Worm (Caenorhabditis elegans): ENCODE results near the gene F01D5.8.
"Not testable (repeated sequence)": the region's sequence is repeated elsewhere in the genome, so short reads cannot be mapped to it uniquely, and the experiment has no call there.

The F01D5.8 gene

ce11 chrII:13984551-13984950 lies 26.0 kb upstream of the F01D5.8 start, which contains the start of gene sre-47:
Gene sre-47, minus strand, starts transcription at chrII:13984651.
- TF ChIP-seq hmg-4 (GFP tag; optimal IDR thresholded peaks at IDR 0.05) = no peak
- TF ChIP-seq ceh-36 (tag; optimal IDR thresholded peaks at IDR 0.05) = no peak
- no peak for TF ChIP-seq hnd-1 (tag; optimal IDR thresholded peaks at IDR 0.05)
- no peak for TF ChIP-seq sea-1 (GFP tag; conservative IDR thresholded peaks at IDR 0.05)
- TF ChIP-seq ama-1 (optimal IDR thresholded peaks at IDR 0.05) = no peak
- no peak for TF ChIP-seq pes-1 (GFP tag; IDR thresholded peaks at IDR 0.05)
- TF ChIP-seq tbx-37 (GFP tag; conservative IDR thresholded peaks at IDR 0.05) = no peak
- no peak for TF ChIP-seq B0310.2 (tag; optimal IDR thresholded peaks at IDR 0.05)
- no peak for TF ChIP-seq ets-7 (tag; optimal IDR thresholded peaks at IDR 0.05)

DNA sequence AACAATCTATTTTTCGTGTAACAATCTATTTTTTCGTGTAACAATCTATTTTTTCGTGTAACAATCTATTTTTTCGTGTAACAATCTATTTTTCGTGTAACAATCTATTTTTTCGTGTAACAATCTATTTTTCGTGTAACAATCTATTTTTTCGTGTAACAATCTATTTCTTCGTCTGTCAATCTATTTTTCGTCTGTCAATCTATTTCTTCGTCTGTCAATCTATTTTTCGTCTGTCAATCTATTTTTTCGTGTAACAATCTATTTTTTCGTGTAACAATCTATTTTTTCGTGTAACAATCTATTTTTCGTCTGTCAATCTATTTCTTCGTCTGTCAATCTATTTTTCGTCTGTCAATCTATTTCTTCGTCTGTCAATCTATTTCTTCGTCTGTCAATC lies 24.4 kb upstream of the F01D5.8 start:
- TF ChIP-seq hmbx-1 (tag; optimal IDR thresholded peaks at IDR 0.05) = peak; percentile 54

DNA sequence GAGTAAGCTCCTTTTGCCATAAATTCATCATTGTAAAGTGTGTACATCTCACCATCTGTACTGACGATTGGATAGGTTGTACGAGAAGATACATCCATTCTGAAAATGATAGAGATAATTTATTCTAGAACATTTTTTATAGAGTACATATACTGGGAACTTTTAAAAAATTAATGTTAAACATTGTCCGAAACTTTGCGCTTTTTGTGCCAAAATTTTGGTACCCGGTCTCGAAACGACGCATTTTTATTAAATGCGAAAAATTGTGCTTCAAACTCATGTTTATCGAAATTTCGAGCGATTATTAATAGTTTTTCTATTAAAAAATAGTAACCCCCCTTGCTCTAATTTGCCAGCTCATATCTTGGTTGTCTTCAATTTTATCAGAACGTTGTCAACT lies 18.8 kb upstream of the F01D5.8 start, which contains the start of gene Y39G8B.5:
Gene Y39G8B.5 (minus strand): TSS at position 101 of the 400 bp plus-strand sequence.
- no peak for TF ChIP-seq tbx-37 (GFP tag; conservative IDR thresholded peaks at IDR 0.05)
- no peak for TF ChIP-seq pes-1 (GFP tag; IDR thresholded peaks at IDR 0.05)

ce11 chrII:13994934-13995333 lies 15.6 kb upstream of the F01D5.8 start, which contains the start of gene Y39G8B.7:
Gene Y39G8B.7, minus strand, starts transcription at chrII:13995034.
- TF ChIP-seq hmg-4 (GFP tag; optimal IDR thresholded peaks at IDR 0.05) = no peak
- no peak for TF ChIP-seq tbx-11 (GFP tag; IDR thresholded peaks at IDR 0.05)
- TF ChIP-seq flt-1 (GFP tag; IDR thresholded peaks at IDR 0.05) = no peak
- no peak for TF ChIP-seq ama-1 (optimal IDR thresholded peaks at IDR 0.05)
- no peak for TF ChIP-seq F13C5.2 (tag; optimal IDR thresholded peaks at IDR 0.05)
- TF ChIP-seq aly-1 (tag; optimal IDR thresholded peaks at IDR 0.05) = no peak
- no peak for TF ChIP-seq tbx-37 (GFP tag; conservative IDR thresholded peaks at IDR 0.05)
- no peak for TF ChIP-seq hmbx-1 (tag; optimal IDR thresholded peaks at IDR 0.05)
- TF ChIP-seq hnd-1 (tag; optimal IDR thresholded peaks at IDR 0.05) = no peak

ce11 chrII:13997477-13997876 lies 13.0 kb upstream of the F01D5.8 start, which contains the start of gene F01D5.1:
Gene F01D5.1, minus strand, starts transcription at chrII:13997581.
- no peak for TF ChIP-seq pes-1 (GFP tag; IDR thresholded peaks at IDR 0.05)
- TF ChIP-seq tra-4 (tag; optimal IDR thresholded peaks at IDR 0.05) = no peak
- no peak for TF ChIP-seq flt-1 (GFP tag; IDR thresholded peaks at IDR 0.05)
- no peak for TF ChIP-seq F13C5.2 (tag; optimal IDR thresholded peaks at IDR 0.05)
- TF ChIP-seq hmbx-1 (tag; optimal IDR thresholded peaks at IDR 0.05) = no peak
- no peak for TF ChIP-seq tbx-37 (GFP tag; conservative IDR thresholded peaks at IDR 0.05)
- TF ChIP-seq aly-1 (tag; optimal IDR thresholded peaks at IDR 0.05) = no peak
- no peak for TF ChIP-seq hmg-4 (GFP tag; optimal IDR thresholded peaks at IDR 0.05)
- TF ChIP-seq B0310.2 (tag; optimal IDR thresholded peaks at IDR 0.05) = no peak
- TF ChIP-seq ceh-36 (tag; optimal IDR thresholded peaks at IDR 0.05) = no peak
- no peak for TF ChIP-seq scrt-1 (GFP tag; IDR thresholded peaks at IDR 0.05)
- no peak for TF ChIP-seq sea-1 (GFP tag; conservative IDR thresholded peaks at IDR 0.05)
- TF ChIP-seq ets-7 (tag; optimal IDR thresholded peaks at IDR 0.05) = no peak
- TF ChIP-seq tbx-11 (GFP tag; IDR thresholded peaks at IDR 0.05) = no peak
- TF ChIP-seq ama-1 (optimal IDR thresholded peaks at IDR 0.05) = no peak
- TF ChIP-seq ceh-13 (GFP tag; optimal IDR thresholded peaks at IDR 0.05) = no peak
- TF ChIP-seq hnd-1 (tag; optimal IDR thresholded peaks at IDR 0.05) = no peak

- TF ChIP-seq hnd-1 (tag; optimal IDR thresholded peaks at IDR 0.05) (no peak), aly-1 (tag; optimal IDR thresholded peaks at IDR 0.05) (no peak), B0310.2 (tag; optimal IDR thresholded peaks at IDR 0.05) (no peak), sea-1 (GFP tag; conservative IDR thresholded peaks at IDR 0.05) (no peak), tbx-11 (GFP tag; IDR thresholded peaks at IDR 0.05) (no peak), F13C5.2 (tag; optimal IDR thresholded peaks at IDR 0.05) (no peak), scrt-1 (GFP tag; IDR thresholded peaks at IDR 0.05) (no peak), flt-1 (GFP tag; IDR thresholded peaks at IDR 0.05) (no peak), hmbx-1 (tag; optimal IDR thresholded peaks at IDR 0.05) (no peak), ama-1 (optimal IDR thresholded peaks at IDR 0.05) (no peak), ceh-13 (GFP tag; optimal IDR thresholded peaks at IDR 0.05) (no peak), ets-7 (tag; optimal IDR thresholded peaks at IDR 0.05) (no peak), tra-4 (tag; optimal IDR thresholded peaks at IDR 0.05) (no peak), pes-1 (GFP tag; IDR thresholded peaks at IDR 0.05) (no peak), tbx-37 (GFP tag; conservative IDR thresholded peaks at IDR 0.05) (no peak), ceh-36 (tag; optimal IDR thresholded peaks at IDR 0.05) (no peak), hmg-4 (GFP tag; optimal IDR thresholded peaks at IDR 0.05) (no peak)
Measured at ce11 chrII:13997989-13998388, 12.5 kb upstream of the F01D5.8 start.

DNA sequence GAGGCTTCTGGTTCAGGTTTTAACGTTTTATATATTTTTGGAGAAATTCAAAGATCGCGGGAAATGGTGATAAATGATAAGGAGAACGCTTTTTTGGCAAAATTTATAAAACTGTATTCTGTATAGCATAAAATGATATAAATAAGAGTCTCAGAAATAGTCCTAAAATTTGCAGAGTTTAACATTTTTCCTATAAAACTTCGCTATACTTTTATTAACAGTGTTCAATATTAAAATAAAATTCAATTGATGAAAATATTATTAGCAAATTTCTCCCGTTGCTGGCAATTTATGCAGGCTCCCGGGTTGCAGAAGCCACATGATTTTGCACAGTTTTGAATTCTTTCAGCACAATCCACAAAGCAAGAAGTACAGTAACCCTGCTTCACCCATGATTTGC lies 11.5 kb upstream of the F01D5.8 start, which contains the start of gene F01D5.2:
Gene F01D5.2 (minus strand): TSS at position 101 of the 400 bp plus-strand sequence.
- TF ChIP-seq sea-1 (GFP tag; conservative IDR thresholded peaks at IDR 0.05) (no peak), ets-7 (tag; optimal IDR thresholded peaks at IDR 0.05) (no peak), tbx-11 (GFP tag; IDR thresholded peaks at IDR 0.05) (no peak), flt-1 (GFP tag; IDR thresholded peaks at IDR 0.05) (no peak), F13C5.2 (tag; optimal IDR thresholded peaks at IDR 0.05) (no peak), ama-1 (optimal IDR thresholded peaks at IDR 0.05) (no peak), B0310.2 (tag; optimal IDR thresholded peaks at IDR 0.05) (no peak), hmg-4 (GFP tag; optimal IDR thresholded peaks at IDR 0.05) (no peak), hmbx-1 (tag; optimal IDR thresholded peaks at IDR 0.05) (no peak), ceh-13 (GFP tag; optimal IDR thresholded peaks at IDR 0.05) (no peak), hnd-1 (tag; optimal IDR thresholded peaks at IDR 0.05) (no peak), pes-1 (GFP tag; IDR thresholded peaks at IDR 0.05) (no peak), tra-4 (tag; optimal IDR thresholded peaks at IDR 0.05) (no peak)

DNA sequence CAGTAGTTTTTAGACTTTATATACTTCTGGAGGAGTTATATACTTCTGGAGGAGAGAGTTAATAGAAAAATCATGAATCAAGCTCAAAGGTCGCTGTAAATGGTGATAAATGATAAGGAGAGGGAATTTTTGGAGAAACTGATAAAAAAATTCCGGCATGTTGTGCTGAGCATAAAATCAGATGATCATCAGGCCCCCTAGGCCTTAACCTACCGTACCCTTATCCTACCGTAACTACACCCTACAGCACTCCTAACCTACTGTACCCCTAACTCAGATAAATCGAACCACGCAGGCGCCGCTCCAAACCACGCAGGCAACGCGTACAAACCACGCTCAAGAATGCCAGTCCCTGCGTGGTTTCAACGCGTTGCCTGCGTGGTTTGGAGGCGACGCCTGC lies 10.5 kb upstream of the F01D5.8 start, which contains the start of gene F01D5.3:
Gene F01D5.3 (minus strand): TSS at position 101 of the 400 bp plus-strand sequence.
- TF ChIP-seq hmg-4 (GFP tag; optimal IDR thresholded peaks at IDR 0.05); tbx-11 (GFP tag; IDR thresholded peaks at IDR 0.05); F13C5.2 (tag; optimal IDR thresholded peaks at IDR 0.05): not testable (repeated sequence)

Measured in whole organism, early embryonic.